Fruit fly (Drosophila melanogaster) whole organism, embryonic: ENCODE results near the gene CG7966.

Source experiments
- Bdp1 ChIP-seq: fragments of 200-800 bp; sonication (Bioruptor generic); optimal IDR thresholded peaks from 3 replicates; lab custom pipeline; 2016; ENCODE audit warnings: missing biosample characterization, missing genetic modification characterization
- C15 ChIP-seq: fragments of 200-800 bp; sonication (Bioruptor generic); IDR thresholded peaks from 3 replicates; pipeline ENCODE4 v1.3.6; 2022; ENCODE audit warnings: missing biosample characterization, missing genetic modification characterization
- CG10565 ChIP-seq: fragments of 200-800 bp; sonication (Bioruptor generic); optimal IDR thresholded peaks from 3 replicates; lab custom pipeline; 2016; ENCODE audit warnings: missing biosample characterization, mild to moderate bottlenecking, missing genetic modification characterization
- CG11696 ChIP-seq: fragments of 200-800 bp; sonication (Bioruptor generic); IDR thresholded peaks from 2 replicates; pipeline ENCODE4 v1.3.6; 2022; ENCODE audit warnings: missing biosample characterization, missing genetic modification characterization
- CG12219 ChIP-seq: fragments of 200-800 bp; sonication (Bioruptor generic); optimal IDR thresholded peaks from 3 replicates; lab custom pipeline; 2018; ENCODE audit warnings: missing biosample characterization, mild to moderate bottlenecking, missing genetic modification characterization
- CG12391 ChIP-seq: fragments of 200-800 bp; sonication (Bioruptor generic); optimal IDR thresholded peaks from 3 replicates; lab custom pipeline; 2018; ENCODE audit warnings: missing biosample characterization, mild to moderate bottlenecking, missing genetic modification characterization, moderate library complexity
- CG13123 ChIP-seq: fragments of 200-800 bp; sonication (Bioruptor generic); optimal IDR thresholded peaks from 2 replicates; lab custom pipeline; 2016; ENCODE audit warnings: missing biosample characterization, missing genetic modification characterization
- CG13287 ChIP-seq: fragments of 200-800 bp; sonication (Bioruptor generic); IDR thresholded peaks from 2 replicates; pipeline ENCODE4 v1.3.6; 2022; ENCODE audit warnings: missing biosample characterization, missing genetic modification characterization; ENCODE audit not compliant: partially characterized antibody
- CG15479 ChIP-seq: fragments of 200-800 bp; sonication (Bioruptor generic); optimal IDR thresholded peaks from 3 replicates; lab custom pipeline; 2019; ENCODE audit warnings: missing biosample characterization, mild to moderate bottlenecking, missing genetic modification characterization, moderate library complexity
- CG1647 ChIP-seq: fragments of 200-800 bp; sonication (Bioruptor generic); optimal IDR thresholded peaks from 3 replicates; lab custom pipeline; 2016; ENCODE audit warnings: missing biosample characterization, missing genetic modification characterization
- CG16863 ChIP-seq: fragments of 200-800 bp; sonication (Bioruptor generic); optimal IDR thresholded peaks from 3 replicates; lab custom pipeline; 2016; ENCODE audit warnings: missing biosample characterization, missing genetic modification characterization
- CG17328 ChIP-seq: fragments of 200-800 bp; sonication (Bioruptor generic); IDR thresholded peaks from 2 replicates; pipeline ENCODE4 v1.3.6; 2022; ENCODE audit warnings: missing biosample characterization, missing genetic modification characterization
- CG17568 ChIP-seq: fragments of 200-800 bp; sonication (Bioruptor generic); optimal IDR thresholded peaks from 2 replicates; lab custom pipeline; 2018; ENCODE audit warnings: missing biosample characterization, mild to moderate bottlenecking, missing genetic modification characterization, moderate library complexity
- CG30020 ChIP-seq: fragments of 200-800 bp; optimal IDR thresholded peaks from 2 replicates; lab custom pipeline; 2019; ENCODE audit warnings: missing biosample characterization, mild to moderate bottlenecking, missing genetic modification characterization, moderate library complexity
- CG34224 ChIP-seq: fragments of 200-800 bp; sonication (Bioruptor generic); IDR thresholded peaks from 3 replicates; pipeline ENCODE4 v1.3.6; 2022; ENCODE audit warnings: missing biosample characterization, missing genetic modification characterization; ENCODE audit not compliant: partially characterized antibody
- CG4328 ChIP-seq: fragments of 200-800 bp; sonication (Bioruptor generic); optimal IDR thresholded peaks from 3 replicates; lab custom pipeline; 2017; ENCODE audit warnings: missing biosample characterization, missing genetic modification reagents, missing genetic modification characterization
- CG4424 ChIP-seq: fragments of 200-800 bp; sonication (Bioruptor generic); optimal IDR thresholded peaks from 3 replicates; lab custom pipeline; 2016; ENCODE audit warnings: missing biosample characterization, missing genetic modification characterization
- CG5953 ChIP-seq: fragments of 200-800 bp; sonication (Bioruptor generic); IDR thresholded peaks from 2 replicates; pipeline ENCODE4 v1.3.6; 2022; ENCODE audit warnings: missing biosample characterization, missing genetic modification characterization
- CG7786 ChIP-seq: fragments of 200-800 bp; sonication (Bioruptor generic); optimal IDR thresholded peaks from 2 replicates; lab custom pipeline; 2016; ENCODE audit warnings: missing biosample characterization, missing genetic modification characterization
- CG8290 ChIP-seq, 3 experiments: fragments of 200-800 bp; sonication (Bioruptor generic); optimal IDR thresholded peaks; 2 replicates each; lab custom pipeline; 2016 to 2019; ENCODE audit warnings: missing biosample characterization in 3 of 3, missing genetic modification characterization in 3 of 3, mild to moderate bottlenecking in 2 of 3, moderate library complexity in 1 of 3
- CG8478 ChIP-seq: fragments of >200 bp; optimal IDR thresholded peaks from 2 replicates; lab custom pipeline; 2018
- CG9797 ChIP-seq: fragments of 200-800 bp; sonication (Bioruptor generic); optimal IDR thresholded peaks from 3 replicates; lab custom pipeline; 2018; ENCODE audit warnings: missing biosample characterization, mild to moderate bottlenecking, missing genetic modification characterization
- CTCF ChIP-seq: fragments of 200-800 bp; sonication (Bioruptor generic); optimal IDR thresholded peaks from 2 replicates; lab custom pipeline; 2017; ENCODE audit warnings: missing biosample characterization, mild to moderate bottlenecking, missing genetic modification characterization, moderate library complexity
- Doc3 ChIP-seq: fragments of 200-800 bp; sonication (Bioruptor generic); IDR thresholded peaks from 3 replicates; pipeline ENCODE4 v1.3.6; 2022; ENCODE audit warnings: missing biosample characterization, missing genetic modification characterization; ENCODE audit not compliant: partially characterized antibody
- Drgx ChIP-seq: fragments of 200-800 bp; sonication (Bioruptor generic); IDR thresholded peaks from 2 replicates; pipeline ENCODE4 v1.3.6; 2022; ENCODE audit warnings: missing biosample characterization, missing genetic modification characterization
- E2f1 ChIP-seq: fragments of 200-800 bp; sonication (Bioruptor generic); IDR thresholded peaks from 2 replicates; pipeline ENCODE4 v1.3.6; 2022; ENCODE audit warnings: missing biosample characterization, missing genetic modification characterization
- Eip74EF ChIP-seq, 2 experiments: fragments of 200-800 bp in 1 of 2; fragments of >200 bp in 1 of 2; sonication (Bioruptor generic) in 1 of 2; optimal IDR thresholded peaks; 2 replicates each; lab custom pipeline; 2017 to 2019; ENCODE audit warnings: missing biosample characterization in 2 of 2, missing genetic modification characterization in 2 of 2, mild to moderate bottlenecking in 1 of 2, moderate library complexity in 1 of 2
- Ets65A ChIP-seq: fragments of 200-800 bp; sonication (Bioruptor generic); peaks from one replicate; lab custom pipeline; 2016; ENCODE audit warnings: missing biosample characterization, missing genetic modification characterization
- Ets97D ChIP-seq: fragments of 200-800 bp; sonication (Bioruptor generic); optimal IDR thresholded peaks from 3 replicates; lab custom pipeline; 2016; ENCODE audit warnings: missing biosample characterization, missing genetic modification characterization
- H15 ChIP-seq: fragments of 200-800 bp; sonication (Bioruptor generic); IDR thresholded peaks from 3 replicates; pipeline ENCODE4 v1.3.6; 2022; ENCODE audit warnings: missing biosample characterization, missing genetic modification characterization
- Hr3 ChIP-seq: fragments of 200-800 bp; sonication (Bioruptor generic); optimal IDR thresholded peaks from 3 replicates; lab custom pipeline; 2016; ENCODE audit warnings: missing biosample characterization, missing genetic modification characterization
- Lhr ChIP-seq: fragments of 200-800 bp; sonication (Bioruptor generic); optimal IDR thresholded peaks from 3 replicates; lab custom pipeline; 2017; ENCODE audit warnings: mild to moderate bottlenecking, missing biosample characterization, missing genetic modification reagents, missing genetic modification characterization
- MESR4 ChIP-seq: fragments of 200-800 bp; sonication (Bioruptor generic); optimal IDR thresholded peaks from 2 replicates; lab custom pipeline; 2018; ENCODE audit warnings: missing biosample characterization, mild to moderate bottlenecking, missing genetic modification characterization, moderate library complexity
- Mad ChIP-seq: fragments of 200-800 bp; sonication (Bioruptor generic); optimal IDR thresholded peaks from 2 replicates; lab custom pipeline; 2016; ENCODE audit warnings: missing biosample characterization, missing genetic modification characterization
- Med ChIP-seq: fragments of 200-800 bp; sonication (Bioruptor generic); peaks from one replicate; lab custom pipeline; 2016; ENCODE audit warnings: missing biosample characterization, missing genetic modification characterization, mild to moderate bottlenecking, inconsistent platforms, moderate library complexity
- ab ChIP-seq: fragments of 200-800 bp; sonication (Bioruptor generic); optimal IDR thresholded peaks from 2 replicates; lab custom pipeline; 2016; ENCODE audit warnings: missing biosample characterization, missing genetic modification characterization
- chn ChIP-seq: fragments of 200-800 bp; sonication (Bioruptor generic); optimal IDR thresholded peaks from 2 replicates; lab custom pipeline; 2016; ENCODE audit warnings: missing biosample characterization, missing genetic modification characterization
- disco-r ChIP-seq: fragments of 200-800 bp; sonication (Bioruptor generic); optimal IDR thresholded peaks from 2 replicates; lab custom pipeline; 2016; ENCODE audit warnings: missing biosample characterization, missing genetic modification characterization
- dpn ChIP-seq, 2 experiments: fragments of 200-800 bp; sonication (Bioruptor generic); optimal IDR thresholded peaks; 3 replicates each; lab custom pipeline; 2016; ENCODE audit warnings: missing biosample characterization in 2 of 2, missing genetic modification characterization in 2 of 2
- nerfin-1 ChIP-seq: fragments of 200-800 bp; sonication (Bioruptor generic); optimal IDR thresholded peaks from 3 replicates; lab custom pipeline; 2019; ENCODE audit warnings: missing biosample characterization, mild to moderate bottlenecking, missing genetic modification characterization, moderate library complexity
- nmo ChIP-seq: fragments of 200-800 bp; sonication (Bioruptor generic); optimal IDR thresholded peaks from 2 replicates; lab custom pipeline; 2018; ENCODE audit warnings: missing biosample characterization, mild to moderate bottlenecking, missing genetic modification characterization, moderate library complexity
- run ChIP-seq: fragments of 200-800 bp; sonication (Bioruptor generic); optimal IDR thresholded peaks from 3 replicates; lab custom pipeline; 2018; ENCODE audit warnings: missing biosample characterization, mild to moderate bottlenecking, missing genetic modification characterization
- sens ChIP-seq: fragments of 200-800 bp; sonication (Bioruptor generic); peaks from one replicate; lab custom pipeline; 2016; ENCODE audit warnings: missing biosample characterization, missing genetic modification characterization
- sim ChIP-seq: fragments of 200-800 bp; sonication (Bioruptor generic); IDR thresholded peaks from 2 replicates; pipeline ENCODE4 v1.3.6; 2022; ENCODE audit warnings: missing biosample characterization, missing genetic modification characterization
- slp2 ChIP-seq: fragments of 200-800 bp; sonication (Bioruptor generic); optimal IDR thresholded peaks from 2 replicates; lab custom pipeline; 2016; ENCODE audit warnings: missing biosample characterization, missing genetic modification characterization
- tin ChIP-seq: fragments of 200-800 bp; sonication (Bioruptor generic); optimal IDR thresholded peaks from 3 replicates; lab custom pipeline; 2016; ENCODE audit warnings: missing biosample characterization, missing genetic modification characterization
- trem ChIP-seq: fragments of 200-800 bp; optimal IDR thresholded peaks from 3 replicates; lab custom pipeline; 2019; ENCODE audit warnings: missing biosample characterization, mild to moderate bottlenecking, missing genetic modification characterization, moderate library complexity
- vnd ChIP-seq: fragments of 200-800 bp; sonication (Bioruptor generic); IDR thresholded peaks from 3 replicates; pipeline ENCODE4 v1.3.6; 2022; ENCODE audit warnings: missing biosample characterization, missing genetic modification characterization; ENCODE audit not compliant: partially characterized antibody
- zen ChIP-seq: fragments of 200-800 bp; sonication (Bioruptor generic); optimal IDR thresholded peaks from 3 replicates; lab custom pipeline; 2018; ENCODE audit warnings: missing biosample characterization, mild to moderate bottlenecking, missing genetic modification characterization, moderate library complexity

Gene CG7966

DNA sequence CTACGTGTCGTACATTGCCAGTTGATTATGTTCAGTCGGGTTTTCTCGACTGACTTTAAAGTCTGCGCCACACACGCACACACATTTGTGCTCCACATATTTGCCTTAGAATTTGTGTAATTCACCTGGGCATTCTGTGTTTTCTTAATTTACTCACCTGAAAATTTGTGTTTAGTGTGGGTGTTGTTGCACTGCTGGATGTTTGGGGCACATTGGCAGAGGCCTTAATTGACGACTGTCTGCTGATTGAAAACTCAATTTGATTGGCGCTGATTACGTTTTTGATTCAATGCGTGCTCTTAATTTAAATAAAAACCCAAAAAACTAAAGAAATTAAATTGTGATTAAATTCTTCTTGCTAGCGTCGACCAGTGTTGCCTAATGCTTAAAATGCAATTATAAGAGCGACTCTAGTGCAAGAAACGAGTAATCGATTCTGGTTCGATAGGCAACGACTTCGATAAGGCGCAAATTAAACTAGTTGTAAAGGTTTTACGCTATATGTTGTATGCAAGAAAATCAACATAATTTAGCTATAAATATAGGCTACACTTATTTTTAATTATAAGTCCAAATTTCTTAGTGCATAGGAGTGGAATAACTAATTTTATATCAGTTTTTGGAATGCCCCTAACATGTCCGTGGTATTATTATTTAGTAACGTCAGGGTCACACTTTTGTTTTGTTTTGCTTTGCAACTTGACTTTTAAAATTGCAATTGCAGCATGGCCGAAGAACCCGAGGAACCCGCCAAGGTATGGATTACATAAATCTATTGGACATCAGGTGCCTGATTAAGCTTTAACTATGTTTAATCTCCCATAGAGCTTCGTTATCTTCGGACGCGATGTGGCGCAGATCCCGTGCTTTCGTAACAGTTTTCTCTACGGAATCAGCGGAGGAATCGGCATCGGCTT is 20.7 kb downstream of the CG7966 start, which contains the start of the genes CG46281 and CG46280 (continued):
- TF ChIP-seq Eip74EF (GFP tag; optimal IDR thresholded peaks at IDR 0.05; lab: Kevin White, UChicago): no peak
- TF ChIP-seq CG17328: no peak
- TF ChIP-seq Hr3 (GFP tag; lab: Kevin White, UChicago): peak; percentile 24
- no peak for TF ChIP-seq H15 (GFP tag; lab: Robert Waterston, UW)
- peak; percentile 33; the same call in 1 of the 3 replicates for TF ChIP-seq vnd (GFP tag; lab: Robert Waterston, UW)
- TF ChIP-seq MESR4 (GFP tag; lab: Kevin White, UChicago): peak; percentile 66
- no peak for TF ChIP-seq CG12219 (GFP tag; lab: Kevin White, UChicago)
- TF ChIP-seq CG10565 (GFP tag; lab: Kevin White, UChicago): no peak
- TF ChIP-seq CG8290 (GFP tag; optimal IDR thresholded peaks at IDR 0.05; lab: Kevin White, UChicago): peak; percentile 23
- no peak for TF ChIP-seq CG8290 (tag; optimal IDR thresholded peaks at IDR 0.05; lab: Kevin White, UChicago)
- peak; percentile 6 for TF ChIP-seq CG7786 (GFP tag; lab: Kevin White, UChicago)
- TF ChIP-seq sens (GFP tag; lab: Kevin White, UChicago): peak; percentile 93
- peak; percentile 23 for TF ChIP-seq Bdp1
- peak; percentile 82 for TF ChIP-seq CG13287 (GFP tag; lab: Robert Waterston, UW)
- peak; percentile 14 for TF ChIP-seq Mad (GFP tag; lab: Kevin White, UChicago)
- TF ChIP-seq CG15479 (GFP tag; lab: Kevin White, UChicago): no peak
- no peak for TF ChIP-seq ab (GFP tag; lab: Kevin White, UChicago)
- TF ChIP-seq C15: no peak
- TF ChIP-seq CTCF: no peak
- no peak for TF ChIP-seq nmo (GFP tag; lab: Kevin White, UChicago)
- peak; percentile 95 for TF ChIP-seq Med (GFP tag; lab: Kevin White, UChicago)
- peak; percentile 74 for TF ChIP-seq CG30020 (tag; lab: Kevin White, UChicago)
- TF ChIP-seq CG12391 (tag; lab: Kevin White, UChicago): no peak
- TF ChIP-seq CG34224 (GFP tag; lab: Robert Waterston, UW): peak; percentile 58; the same call in 2 of the 3 replicates
- peak; percentile 43 for TF ChIP-seq nerfin-1 (tag; lab: Kevin White, UChicago)
- TF ChIP-seq CG4328 (GFP tag; lab: Kevin White, UChicago): peak; percentile 22
- TF ChIP-seq zen (tag; lab: Kevin White, UChicago): peak; percentile 82
- TF ChIP-seq Ets97D (GFP tag; lab: Kevin White, UChicago): peak; percentile 52
- TF ChIP-seq Ets65A (GFP tag; lab: Kevin White, UChicago): peak; percentile 55
- 0 out of 3 replicates have a peak, but pooled peaks have one; percentile 43 for TF ChIP-seq Doc3 (GFP tag; lab: Robert Waterston, UW)
- TF ChIP-seq dpn (GFP tag; optimal IDR thresholded peaks at IDR 0.05; lab: Kevin White, UChicago): peak; percentile 28 to 51
- peak; percentile 22 for TF ChIP-seq CG16863 (GFP tag; lab: Kevin White, UChicago)
- TF ChIP-seq disco-r: peak; percentile 2
- no peak for TF ChIP-seq Lhr (GFP tag; lab: Kevin White, UChicago)
- peak; percentile 29 for TF ChIP-seq tin (GFP tag; lab: Kevin White, UChicago)
- no peak for TF ChIP-seq E2f1 (GFP tag; lab: Robert Waterston, UW)
- no peak for TF ChIP-seq sim (GFP tag; lab: Robert Waterston, UW)
- TF ChIP-seq CG17568: no peak
- TF ChIP-seq trem (tag; lab: Kevin White, UChicago): peak; percentile 76
- TF ChIP-seq CG1647 (GFP tag; lab: Kevin White, UChicago): peak; percentile 25
- no peak for TF ChIP-seq chn (GFP tag; lab: Kevin White, UChicago)
- TF ChIP-seq slp2 (GFP tag; lab: Kevin White, UChicago): no peak
- peak; percentile 71 for TF ChIP-seq CG9797
- TF ChIP-seq Drgx (GFP tag; lab: Robert Waterston, UW): no peak
- TF ChIP-seq CG8478 (lab: Kevin White, UChicago): no peak
- no peak for TF ChIP-seq CG11696 (GFP tag; lab: Robert Waterston, UW)
- TF ChIP-seq CG4424 (GFP tag; lab: Kevin White, UChicago): peak; percentile 20
- TF ChIP-seq run (tag; lab: Kevin White, UChicago): no peak
- no peak for TF ChIP-seq CG5953 (GFP tag; lab: Robert Waterston, UW)
- no peak for TF ChIP-seq CG13123 (GFP tag; lab: Kevin White, UChicago)
